Worm (Caenorhabditis elegans) whole organism, young adult: ENCODE data around the gene ptr-5.
A peak's percentile ranks its signal among the peaks of the same experiment; 100 is the strongest.

Experiments
- B0035.1 ChIP-seq: sonication (generic microtip); optimal IDR thresholded peaks from 2 replicates; lab custom pipeline; 2016; ENCODE audit warnings: missing genetic modification characterization, mild to moderate bottlenecking, missing compliant biosample characterization, missing genotype, missing genetic modification reagents
- D2030.7 ChIP-seq: fragments of 200-800 bp; sonication (Bioruptor generic); IDR thresholded peaks from 2 replicates; pipeline ENCODE4 v1.3.6; 2022; ENCODE audit warnings: missing genetic modification reagents, missing genetic modification characterization, missing compliant biosample characterization
- F33H1.4 ChIP-seq: fragments of 200-800 bp; sonication (Bioruptor generic); IDR thresholded peaks from 2 replicates; pipeline ENCODE4 v1.3.6; 2022; ENCODE audit warnings: missing genetic modification reagents, missing genetic modification characterization, missing compliant biosample characterization
- F52B5.7 ChIP-seq: sonication (generic microtip); optimal IDR thresholded peaks from 2 replicates; lab custom pipeline; 2016; ENCODE audit warnings: mild to moderate bottlenecking, missing genetic modification characterization, missing compliant biosample characterization
- F57C9.4 ChIP-seq: sonication (generic microtip); optimal IDR thresholded peaks from 2 replicates; lab custom pipeline; 2017; ENCODE audit warnings: mild to moderate bottlenecking, missing genetic modification characterization, missing compliant biosample characterization
- T26A5.8 ChIP-seq: sonication (generic microtip); optimal IDR thresholded peaks from 2 replicates; lab custom pipeline; 2016; ENCODE audit warnings: missing genetic modification characterization, missing compliant biosample characterization
- Y56A3A.18 ChIP-seq: fragments of 200-800 bp; sonication (Bioruptor generic); IDR thresholded peaks from 2 replicates; pipeline ENCODE4 v1.3.6; 2022; ENCODE audit warnings: missing genetic modification reagents, missing genetic modification characterization, missing compliant biosample characterization
- Y67H2A.10 ChIP-seq: fragments of 200-800 bp; sonication (Bioruptor generic); conservative IDR thresholded peaks from 2 replicates; pipeline ENCODE4 v1.3.6; 2022; ENCODE audit warnings: missing genetic modification reagents, missing genetic modification characterization, missing compliant biosample characterization
- aptf-2 ChIP-seq: fragments of 200-800 bp; sonication (Bioruptor generic); conservative IDR thresholded peaks from 2 replicates; pipeline ENCODE4 v1.3.6; 2022; ENCODE audit warnings: missing genetic modification reagents, missing genetic modification characterization, missing compliant biosample characterization
- aptf-3 ChIP-seq: fragments of 200-800 bp; sonication (Bioruptor generic); IDR thresholded peaks from 2 replicates; pipeline ENCODE4 v1.3.6; 2022; ENCODE audit warnings: missing genetic modification characterization, missing compliant biosample characterization
- cebp-1 ChIP-seq, 2 experiments: fragments of 200-800 bp in 1 of 2; sonication (Bioruptor generic) in 1 of 2; sonication (generic microtip) in 1 of 2; IDR thresholded peaks in 1 of 2; optimal IDR thresholded peaks in 1 of 2; 2 replicates each; pipeline versions ENCODE4 v1.3.6 to Lab custom; 2017 to 2022; ENCODE audit warnings: missing compliant biosample characterization in 2 of 2, missing genetic modification characterization in 2 of 2, mild to moderate bottlenecking in 1 of 2, missing genetic modification reagents in 1 of 2, moderate library complexity in 1 of 2
- cebp-2 ChIP-seq: fragments of 200-800 bp; sonication (Bioruptor generic); IDR thresholded peaks from 2 replicates; pipeline ENCODE4 v1.3.6; 2022; ENCODE audit warnings: missing genetic modification characterization, missing compliant biosample characterization
- ceh-100 ChIP-seq: fragments of 200-800 bp; sonication (Bioruptor generic); IDR thresholded peaks from 2 replicates; pipeline ENCODE4 v1.3.6; 2022; ENCODE audit warnings: missing genetic modification reagents, missing genetic modification characterization, missing compliant biosample characterization
- ceh-40 ChIP-seq: fragments of 200-800 bp; sonication (Bioruptor generic); IDR thresholded peaks from 2 replicates; pipeline ENCODE4 v1.3.6; 2022; ENCODE audit warnings: missing genetic modification characterization, missing compliant biosample characterization
- ceh-58 ChIP-seq: fragments of 200-800 bp; sonication (Bioruptor generic); IDR thresholded peaks from 2 replicates; pipeline ENCODE4 v1.3.6; 2022; ENCODE audit warnings: missing genetic modification characterization, missing compliant biosample characterization
- ceh-91 ChIP-seq: fragments of 200-800 bp; sonication (Bioruptor generic); IDR thresholded peaks from 2 replicates; pipeline ENCODE4 v1.3.6; 2022; ENCODE audit warnings: missing genetic modification reagents, missing genetic modification characterization, missing compliant biosample characterization
- die-1 ChIP-seq: sonication (generic microtip); optimal IDR thresholded peaks from 2 replicates; lab custom pipeline; 2016; ENCODE audit warnings: missing genotype, mild to moderate bottlenecking, missing genetic modification characterization, missing compliant biosample characterization
- dox-1 ChIP-seq: fragments of 200-800 bp; sonication (Bioruptor generic); IDR thresholded peaks from 2 replicates; pipeline ENCODE4 v1.3.6; 2022; ENCODE audit warnings: missing genetic modification reagents, missing genetic modification characterization, missing compliant biosample characterization
- egl-44 ChIP-seq: fragments of 200-800 bp; sonication (Bioruptor generic); IDR thresholded peaks from 2 replicates; pipeline ENCODE4 v1.3.6; 2022; ENCODE audit warnings: missing genetic modification reagents, missing genetic modification characterization, missing compliant biosample characterization
- fkh-3 ChIP-seq: sonication (generic microtip); optimal IDR thresholded peaks from 2 replicates; lab custom pipeline; 2016; ENCODE audit warnings: mild to moderate bottlenecking, missing genetic modification characterization, missing compliant biosample characterization
- hlh-26 ChIP-seq: fragments of 200-800 bp; sonication (Bioruptor generic); conservative IDR thresholded peaks from 2 replicates; pipeline ENCODE4 v1.3.6; 2022; ENCODE audit warnings: missing genetic modification reagents, missing genetic modification characterization, missing compliant biosample characterization
- hrde-1 ChIP-seq: sonication (generic microtip); optimal IDR thresholded peaks from 2 replicates; lab custom pipeline; 2016; ENCODE audit warnings: missing genetic modification characterization, mild to moderate bottlenecking, missing compliant biosample characterization, moderate library complexity, missing genotype, missing genetic modification reagents, borderline replicate concordance
- let-526 ChIP-seq: fragments of 200-800 bp; sonication (Bioruptor generic); IDR thresholded peaks from 2 replicates; pipeline ENCODE4 v1.3.6; 2022; ENCODE audit warnings: missing genetic modification reagents, missing genetic modification characterization, missing compliant biosample characterization
- lin-26 ChIP-seq: fragments of 200-800 bp; sonication (Bioruptor generic); IDR thresholded peaks from 2 replicates; pipeline ENCODE4 v1.3.6; 2022; ENCODE audit warnings: missing genetic modification reagents, missing genetic modification characterization, missing compliant biosample characterization
- lin-35 ChIP-seq, 3 experiments: fragments of 150-350 bp in 2 of 3; sonication (generic microtip) in 1 of 3; optimal IDR thresholded peaks; 2 replicates each; lab custom pipeline; 2014 to 2018; ENCODE audit warnings: missing biosample characterization in 3 of 3, missing genetic modification characterization in 3 of 3, missing genetic modification reagents in 3 of 3
- lir-1 ChIP-seq: fragments of 200-800 bp; sonication (Bioruptor generic); conservative IDR thresholded peaks from 2 replicates; pipeline ENCODE4 v1.3.6; 2022; ENCODE audit warnings: missing genetic modification reagents, missing genetic modification characterization, missing compliant biosample characterization
- madf-10 ChIP-seq: sonication (generic microtip); optimal IDR thresholded peaks from 2 replicates; lab custom pipeline; 2016; ENCODE audit warnings: mild to moderate bottlenecking, missing genetic modification characterization, missing compliant biosample characterization
- mcd-1 ChIP-seq: fragments of 200-800 bp; sonication (Bioruptor generic); IDR thresholded peaks from 2 replicates; pipeline ENCODE4 v1.3.6; 2022; ENCODE audit warnings: missing genetic modification reagents, missing genetic modification characterization, missing compliant biosample characterization
- mes-4 ChIP-seq: sonication (generic microtip); optimal IDR thresholded peaks from 2 replicates; lab custom pipeline; 2016; ENCODE audit warnings: missing genotype, missing genetic modification characterization, missing compliant biosample characterization
- nfya-2 ChIP-seq: fragments of 200-800 bp; sonication (Bioruptor generic); IDR thresholded peaks from 2 replicates; pipeline ENCODE4 v1.3.6; 2022; ENCODE audit warnings: missing genetic modification reagents, missing genetic modification characterization, missing compliant biosample characterization
- nhr-27 ChIP-seq: fragments of 200-800 bp; sonication (Bioruptor generic); optimal IDR thresholded peaks from 2 replicates; lab custom pipeline; 2018; ENCODE audit warnings: mild to moderate bottlenecking, missing genetic modification characterization, moderate library complexity, missing compliant biosample characterization
- nhr-80 ChIP-seq: sonication (generic microtip); optimal IDR thresholded peaks from 2 replicates; lab custom pipeline; 2016; ENCODE audit warnings: missing genetic modification characterization, missing compliant biosample characterization
- pha-4 ChIP-seq: fragments of 150-350 bp; sonication (generic microtip); optimal IDR thresholded peaks from 2 replicates; lab custom pipeline; 2014; ENCODE audit warnings: missing biosample characterization, missing genetic modification reagents, missing genetic modification characterization
- rec-8 ChIP-seq, 2 experiments: sonication (generic microtip); optimal IDR thresholded peaks; 2 replicates each; lab custom pipeline; 2016; ENCODE audit warnings: mild to moderate bottlenecking in 2 of 2, missing genetic modification characterization in 2 of 2, missing genetic modification reagents in 2 of 2, missing genotype in 2 of 2, missing biosample characterization in 1 of 2, missing compliant biosample characterization in 1 of 2, moderate library complexity in 1 of 2
- snpc-3.4 ChIP-seq: sonication (generic microtip); optimal IDR thresholded peaks from 2 replicates; lab custom pipeline; 2017; ENCODE audit warnings: missing genetic modification characterization, mild to moderate bottlenecking, missing compliant biosample characterization, antibody characterized with exemption, moderate library complexity, missing genotype, missing genetic modification reagents
- sptf-2 ChIP-seq: fragments of 200-800 bp; sonication (Bioruptor generic); optimal IDR thresholded peaks from 2 replicates; lab custom pipeline; 2018; ENCODE audit warnings: mild to moderate bottlenecking, missing genetic modification characterization, missing compliant biosample characterization
- tlf-1 ChIP-seq: fragments of 200-800 bp; sonication (Bioruptor generic); optimal IDR thresholded peaks from 2 replicates; lab custom pipeline; 2018; ENCODE audit warnings: mild to moderate bottlenecking, missing genetic modification characterization, missing compliant biosample characterization
- unc-62 ChIP-seq: fragments of 150-350 bp; optimal IDR thresholded peaks from 2 replicates; lab custom pipeline; 2014; ENCODE audit warnings: missing biosample characterization, missing genetic modification reagents, missing genetic modification characterization
- zim-3 ChIP-seq: sonication (generic microtip); optimal IDR thresholded peaks from 2 replicates; lab custom pipeline; 2017; ENCODE audit warnings: mild to moderate bottlenecking, missing genetic modification characterization, moderate library complexity, missing compliant biosample characterization
- ztf-22 ChIP-seq: fragments of 200-800 bp; sonication (Bioruptor generic); optimal IDR thresholded peaks from 2 replicates; lab custom pipeline; 2018; ENCODE audit warnings: mild to moderate bottlenecking, missing genetic modification characterization, moderate library complexity, missing compliant biosample characterization
- ztf-25 ChIP-seq: fragments of 200-800 bp; sonication (Bioruptor generic); IDR thresholded peaks from 2 replicates; pipeline ENCODE4 v1.3.6; 2022; ENCODE audit warnings: missing genetic modification reagents, missing genetic modification characterization, missing compliant biosample characterization
- ztf-6 ChIP-seq: fragments of 200-800 bp; sonication (Bioruptor generic); IDR thresholded peaks from 2 replicates; pipeline ENCODE4 v1.3.6; 2022; ENCODE audit warnings: missing genetic modification reagents, missing genetic modification characterization, missing compliant biosample characterization

The ptr-5 gene

DNA sequence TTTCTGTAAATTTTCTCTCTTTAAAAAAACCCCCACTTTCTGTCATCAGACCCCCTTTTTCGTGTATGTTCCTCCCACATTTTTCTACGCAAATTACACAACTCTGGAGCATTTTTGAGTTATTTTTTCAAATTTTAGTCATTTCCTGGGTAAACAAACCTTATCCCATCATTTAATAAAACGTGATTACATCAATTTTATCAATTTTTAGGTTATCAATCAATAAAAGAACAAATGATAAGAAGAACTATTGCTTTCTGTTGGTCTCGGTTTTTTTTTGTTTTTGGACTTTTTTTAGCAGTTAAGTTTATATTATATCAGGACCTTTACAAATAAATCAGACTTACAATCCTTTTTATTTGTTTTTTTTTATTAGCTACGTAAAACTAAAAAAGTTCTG lies 18.0 kb downstream of the ptr-5 start, which contains the start of gene C53C11.2:
TSS of gene C53C11.2 (plus strand) at position 284 of the 400 bp plus-strand sequence.
- TF ChIP-seq nhr-27 (tag; lab: Kevin White, UChicago) (no peak), nhr-80 (tag; lab: Kevin White, UChicago) (peak; percentile 9)

DNA sequence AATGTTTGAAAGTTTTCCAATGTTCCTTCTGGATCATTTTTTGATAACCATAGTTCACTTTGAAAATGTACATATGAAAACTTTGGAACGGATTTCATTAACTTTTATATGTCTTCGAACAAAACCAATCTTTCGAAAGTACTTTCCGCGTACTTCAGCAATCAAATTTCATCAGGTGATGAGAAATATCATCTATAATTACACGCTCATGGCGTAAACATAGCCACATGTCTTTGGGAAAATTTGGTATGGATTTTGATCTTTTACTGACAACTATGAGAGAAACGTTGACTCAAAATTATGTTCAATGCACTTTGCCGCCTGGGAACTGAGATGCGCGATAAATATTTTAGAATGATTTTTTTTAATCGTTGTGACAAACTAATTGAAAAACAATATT lies 20.6 kb downstream of the ptr-5 start:
- TF ChIP-seq die-1 (tag; lab: Kevin White, UChicago) (no peak), snpc-3.4 (tag; lab: Kevin White, UChicago) (no peak), cebp-2 (GFP tag; lab: Robert Waterston, UW) (no peak), tlf-1 (GFP tag; lab: Kevin White, UChicago) (no peak)
- TF ChIP-seq, all 124 proteins: peak for 0

DNA sequence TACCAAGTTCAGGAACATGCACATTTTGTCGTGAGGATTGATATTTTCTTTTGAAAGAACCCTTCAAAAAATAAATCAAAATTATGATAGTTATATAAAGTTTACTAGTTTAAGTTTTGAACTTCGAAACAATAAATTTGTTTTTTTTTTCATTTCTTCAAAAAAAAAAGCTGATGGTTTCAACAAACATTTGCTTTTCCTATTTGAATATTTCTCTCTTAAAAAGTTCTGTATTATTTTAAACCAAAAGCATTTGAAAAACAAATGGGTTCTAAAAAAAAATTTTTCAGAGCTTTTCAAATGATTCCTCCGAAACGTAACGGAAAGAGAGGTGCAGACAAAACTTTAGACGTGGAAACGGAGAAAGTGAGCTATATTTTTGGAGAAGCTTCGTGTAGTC lies 22.1 kb downstream of the ptr-5 start, which contains the start of gene C53C11.1:
TSS of gene C53C11.1 (plus strand) at position 301 of the 400 bp plus-strand sequence.
- no peak for TF ChIP-seq lin-35 (GFP tag; optimal IDR thresholded peaks at IDR 0.05; lab: Kevin White, UChicago)
- no peak for TF ChIP-seq ceh-40 (GFP tag; lab: Robert Waterston, UW)
- no peak for TF ChIP-seq F33H1.4 (GFP tag; lab: Robert Waterston, UW)
- no peak for TF ChIP-seq ceh-91
- no peak for TF ChIP-seq lir-1
- TF ChIP-seq let-526 (GFP tag; lab: Robert Waterston, UW), result no peak
- no peak for TF ChIP-seq ztf-6 (GFP tag; lab: Robert Waterston, UW)
- no peak for TF ChIP-seq ztf-25 (GFP tag; lab: Robert Waterston, UW)
- no peak for TF ChIP-seq Y67H2A.10 (GFP tag; lab: Robert Waterston, UW)
- no peak for TF ChIP-seq F52B5.7
- no peak for TF ChIP-seq madf-10
- no peak for TF ChIP-seq F57C9.4 (tag; lab: Kevin White, UChicago)
- TF ChIP-seq pha-4, result no peak
- no peak for TF ChIP-seq ceh-100 (GFP tag; lab: Robert Waterston, UW)
- no peak for TF ChIP-seq hrde-1
- no peak for TF ChIP-seq B0035.1 (tag; lab: Kevin White, UChicago)
- TF ChIP-seq mes-4 (tag; lab: Kevin White, UChicago), result no peak
- TF ChIP-seq aptf-3 (GFP tag; lab: Robert Waterston, UW), result no peak
- TF ChIP-seq aptf-2, result no peak
- TF ChIP-seq unc-62 (GFP tag; lab: Kevin White, UChicago), result no peak

DNA sequence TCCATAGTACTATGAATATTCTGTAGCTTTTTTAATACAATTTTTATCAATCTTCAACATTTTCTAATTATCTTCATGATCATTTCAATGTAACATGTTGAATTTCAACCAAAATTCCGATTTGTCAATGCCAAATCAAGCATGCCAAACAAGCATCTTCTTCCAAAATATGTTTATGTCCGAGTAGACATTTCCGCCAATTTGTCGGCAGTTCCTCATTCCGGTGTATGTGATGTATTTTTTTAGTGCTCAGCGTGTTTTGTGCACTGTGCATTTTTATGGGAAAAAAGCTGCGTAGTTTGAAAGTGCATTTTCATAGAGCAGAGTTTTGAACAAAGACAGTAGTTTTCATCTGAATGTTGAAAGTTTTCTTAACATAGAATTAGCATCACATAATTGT lies 31.0 kb downstream of the ptr-5 start:
- TF ChIP-seq mcd-1 (GFP tag; lab: Robert Waterston, UW), result no peak
- TF ChIP-seq sptf-2 (GFP tag; lab: Kevin White, UChicago), result no peak
- TF ChIP-seq cebp-2 (GFP tag; lab: Robert Waterston, UW), result no peak
- TF ChIP-seq Y56A3A.18 (GFP tag; lab: Robert Waterston, UW), result no peak

DNA sequence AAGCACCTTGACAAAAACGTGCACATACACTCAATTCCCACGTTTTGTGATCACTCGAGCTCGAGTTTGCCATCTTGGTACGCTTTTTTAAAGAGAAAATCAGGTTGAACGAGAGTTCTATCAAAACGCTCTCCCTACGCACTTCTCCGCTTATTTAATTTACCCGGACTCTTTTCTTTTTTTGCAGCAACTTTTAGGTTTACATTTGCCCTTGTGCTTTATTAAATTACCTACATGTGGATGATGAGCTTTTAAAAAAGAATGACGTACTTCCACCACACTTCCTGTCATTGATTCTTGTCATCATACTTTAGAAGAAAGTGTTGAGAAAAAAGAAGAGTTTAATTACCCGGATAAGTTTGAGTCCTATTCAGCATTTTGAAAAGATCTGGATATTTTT lies 33.7 kb downstream of the ptr-5 start:
- TF ChIP-seq T26A5.8 (no peak), tlf-1 (GFP tag; lab: Kevin White, UChicago) (no peak), nfya-2 (GFP tag; lab: Robert Waterston, UW) (no peak), sptf-2 (GFP tag; lab: Kevin White, UChicago) (no peak), dox-1 (GFP tag; lab: Robert Waterston, UW) (no peak), Y67H2A.10 (GFP tag; lab: Robert Waterston, UW) (no peak), hlh-26 (GFP tag; lab: Robert Waterston, UW) (no peak), D2030.7 (GFP tag; lab: Robert Waterston, UW) (no peak), cebp-1 (GFP tag; IDR thresholded peaks at IDR 0.05; lab: Robert Waterston, UW) (no peak), cebp-1 (tag; optimal IDR thresholded peaks at IDR 0.05; lab: Kevin White, UChicago) (no peak), B0035.1 (tag; lab: Kevin White, UChicago) (no peak), zim-3 (no peak), fkh-3 (tag; lab: Kevin White, UChicago) (no peak), rec-8 (tag; optimal IDR thresholded peaks at IDR 0.05; lab: Kevin White, UChicago) (no peak), nhr-80 (tag; lab: Kevin White, UChicago) (no peak), lin-26 (GFP tag; lab: Robert Waterston, UW) (no peak), egl-44 (no peak), ceh-58 (GFP tag; lab: Robert Waterston, UW) (no peak), ztf-22 (GFP tag; lab: Kevin White, UChicago) (no peak)
